Worm (Caenorhabditis elegans) whole organism, L4 larva: ENCODE data around the gene C26E1.1.

Experiments
- R02D3.7 ChIP-seq: fragments of 150-350 bp; sonication (generic microtip); optimal IDR thresholded peaks from 3 replicates; lab custom pipeline; 2014; ENCODE audit warnings: missing biosample characterization, missing genetic modification characterization
- Y105C5A.15 ChIP-seq: fragments of 200-800 bp; sonication (Bioruptor generic); IDR thresholded peaks from 2 replicates; pipeline ENCODE4 v1.3.6; 2022; ENCODE audit warnings: missing genetic modification characterization, missing compliant biosample characterization
- Y75B8A.6 ChIP-seq: fragments of 200-800 bp; sonication (Bioruptor generic); IDR thresholded peaks from 2 replicates; pipeline ENCODE4 v1.3.6; 2022; ENCODE audit warnings: missing genetic modification reagents, missing genetic modification characterization, missing compliant biosample characterization
- ZK337.2 ChIP-seq: fragments of 200-800 bp; sonication (Bioruptor generic); IDR thresholded peaks from 2 replicates; pipeline ENCODE4 v1.3.6; 2022; ENCODE audit warnings: missing genetic modification reagents, missing genetic modification characterization, missing compliant biosample characterization
- aha-1 ChIP-seq: fragments of 150-350 bp; peaks from one replicate; lab custom pipeline; 2014; ENCODE audit warnings: missing biosample characterization, missing genetic modification characterization
- attf-4 ChIP-seq: sonication (generic microtip); optimal IDR thresholded peaks from 3 replicates; lab custom pipeline; 2017; ENCODE audit warnings: missing biosample characterization, missing genetic modification characterization
- ceh-32 ChIP-seq: sonication (generic microtip); optimal IDR thresholded peaks from 2 replicates; lab custom pipeline; 2016; ENCODE audit warnings: mild to moderate bottlenecking, missing genetic modification characterization, missing compliant biosample characterization; ENCODE audit not compliant: poor library complexity
- ceh-44 ChIP-seq: fragments of 200-800 bp; sonication (Bioruptor generic); IDR thresholded peaks from 2 replicates; pipeline ENCODE4 v1.3.6; 2022; ENCODE audit warnings: missing genetic modification reagents, missing genetic modification characterization, missing compliant biosample characterization
- ceh-62 ChIP-seq: sonication (generic microtip); optimal IDR thresholded peaks from 2 replicates; lab custom pipeline; 2017; ENCODE audit warnings: missing biosample characterization, missing genetic modification characterization
- ces-1 ChIP-seq: fragments of 150-350 bp; sonication (generic microtip); optimal IDR thresholded peaks from 4 replicates; lab custom pipeline; 2014; ENCODE audit warnings: missing biosample characterization, missing genetic modification reagents, missing genetic modification characterization
- ctbp-1 ChIP-seq: fragments of 200-800 bp; sonication (Bioruptor generic); IDR thresholded peaks from 2 replicates; pipeline ENCODE4 v1.3.6; 2022; ENCODE audit warnings: missing genetic modification reagents, missing genetic modification characterization, missing compliant biosample characterization
- daf-16 ChIP-seq, 3 experiments: sonication (generic microtip); optimal IDR thresholded peaks; 2 replicates each; lab custom pipeline; 2016 to 2017; ENCODE audit warnings: missing genetic modification characterization in 3 of 3, missing genetic modification reagents in 3 of 3, mild to moderate bottlenecking in 2 of 3, missing compliant biosample characterization in 2 of 3, missing biosample characterization in 1 of 3, moderate library complexity in 1 of 3
- hif-1 ChIP-seq, 2 experiments: sonication (generic microtip); optimal IDR thresholded peaks; 2 replicates each; lab custom pipeline; 2016 to 2017; ENCODE audit warnings: missing compliant biosample characterization in 2 of 2, missing genetic modification characterization in 2 of 2, missing genetic modification reagents in 2 of 2, missing genotype in 2 of 2, mild to moderate bottlenecking in 1 of 2
- hlh-11 ChIP-seq: fragments of 200-800 bp; sonication (Bioruptor generic); optimal IDR thresholded peaks from 2 replicates; lab custom pipeline; 2018; ENCODE audit warnings: mild to moderate bottlenecking, missing genetic modification characterization, missing compliant biosample characterization
- hmg-1.1 ChIP-seq: fragments of 200-800 bp; sonication (Bioruptor generic); IDR thresholded peaks from 2 replicates; pipeline ENCODE4 v1.3.6; 2022; ENCODE audit warnings: missing genetic modification reagents, missing genetic modification characterization, missing compliant biosample characterization
- jun-1 ChIP-seq: fragments of 150-350 bp; optimal IDR thresholded peaks from 2 replicates; lab custom pipeline; 2014; ENCODE audit warnings: missing biosample characterization, missing genetic modification reagents, missing genetic modification characterization
- lin-15B ChIP-seq: fragments of 150-350 bp; sonication (generic microtip); optimal IDR thresholded peaks from 3 replicates; lab custom pipeline; 2014; ENCODE audit warnings: missing biosample characterization, missing genetic modification characterization
- lin-39 ChIP-seq: fragments of 150-350 bp; optimal IDR thresholded peaks from 2 replicates; lab custom pipeline; 2014; ENCODE audit warnings: missing biosample characterization, missing genetic modification reagents, missing genetic modification characterization
- madf-9 ChIP-seq: fragments of 200-800 bp; sonication (Bioruptor generic); conservative IDR thresholded peaks from 2 replicates; pipeline ENCODE4 v1.3.6; 2022; ENCODE audit warnings: missing genetic modification reagents, missing genetic modification characterization, missing compliant biosample characterization
- mdl-1 ChIP-seq, 2 experiments: fragments of 150-350 bp in 1 of 2; sonication (generic microtip) in 1 of 2; optimal IDR thresholded peaks; 2 replicates each; lab custom pipeline; 2014 to 2017; ENCODE audit warnings: missing biosample characterization in 2 of 2, missing genetic modification characterization in 2 of 2
- mdt-29 ChIP-seq: fragments of 200-800 bp; sonication (Bioruptor generic); IDR thresholded peaks from 2 replicates; pipeline ENCODE4 v1.3.6; 2022; ENCODE audit warnings: missing genetic modification reagents, missing genetic modification characterization, missing compliant biosample characterization
- mep-1 ChIP-seq: fragments of 150-350 bp; sonication (generic microtip); optimal IDR thresholded peaks from 3 replicates; lab custom pipeline; 2014; ENCODE audit warnings: missing biosample characterization, missing genetic modification characterization
- nhr-11 ChIP-seq: fragments of 150-350 bp; optimal IDR thresholded peaks from 2 replicates; lab custom pipeline; 2014; ENCODE audit warnings: missing biosample characterization, missing genetic modification characterization
- nhr-28 ChIP-seq: fragments of 150-350 bp; optimal IDR thresholded peaks from 2 replicates; lab custom pipeline; 2014; ENCODE audit warnings: missing biosample characterization, missing genetic modification characterization
- nhr-6 ChIP-seq: fragments of 150-350 bp; optimal IDR thresholded peaks from 2 replicates; lab custom pipeline; 2014; ENCODE audit warnings: missing biosample characterization, missing genetic modification characterization
- sdz-12 ChIP-seq: fragments of 200-800 bp; sonication (Bioruptor generic); optimal IDR thresholded peaks from 2 replicates; lab custom pipeline; 2018; ENCODE audit warnings: mild to moderate bottlenecking, missing genetic modification characterization, missing compliant biosample characterization
- snpc-4 ChIP-seq: fragments of 150-350 bp; optimal IDR thresholded peaks from 2 replicates; lab custom pipeline; 2014; ENCODE audit warnings: missing biosample characterization, missing genetic modification characterization
- spr-3 ChIP-seq: fragments of 200-800 bp; sonication (Bioruptor generic); optimal IDR thresholded peaks from 2 replicates; lab custom pipeline; 2018; ENCODE audit warnings: mild to moderate bottlenecking, missing genetic modification characterization, missing compliant biosample characterization
- tag-97 ChIP-seq: fragments of 200-800 bp; sonication (Bioruptor generic); IDR thresholded peaks from 2 replicates; pipeline ENCODE4 v1.3.6; 2022; ENCODE audit warnings: missing genetic modification characterization, missing compliant biosample characterization
- unc-130 ChIP-seq: sonication (generic microtip); optimal IDR thresholded peaks from 2 replicates; lab custom pipeline; 2016; ENCODE audit warnings: missing genetic modification reagents, missing genetic modification characterization, missing compliant biosample characterization
- zfp-2 ChIP-seq: sonication (generic microtip); optimal IDR thresholded peaks from 2 replicates; lab custom pipeline; 2016; ENCODE audit warnings: mild to moderate bottlenecking, missing genetic modification characterization, missing compliant biosample characterization
- zip-11 ChIP-seq: fragments of 200-800 bp; sonication (Bioruptor generic); IDR thresholded peaks from 2 replicates; pipeline ENCODE4 v1.3.6; 2022; ENCODE audit warnings: missing genetic modification characterization, missing compliant biosample characterization
- zip-2 ChIP-seq: fragments of 150-350 bp; optimal IDR thresholded peaks from 2 replicates; lab custom pipeline; 2014; ENCODE audit warnings: missing biosample characterization, missing genetic modification characterization
- ztf-7 ChIP-seq: fragments of 150-350 bp; optimal IDR thresholded peaks from 2 replicates; lab custom pipeline; 2014; ENCODE audit warnings: missing biosample characterization, missing genetic modification characterization

C26E1.1 gene

ce11 chrV:13275959-13276358 is 21.4 kb upstream of the C26E1.1 start, which contains the start of gene F32F2.4:
F32F2.4 (plus strand) TSS chrV:13276259.
- TF ChIP-seq hlh-11 (no peak), mep-1 (no peak), snpc-4 (tag; lab: Kevin White, UChicago) (no peak), daf-16 (GFP tag; optimal IDR thresholded peaks at IDR 0.05; lab: Kevin White, UChicago) (no peak), daf-16 (tag; optimal IDR thresholded peaks at IDR 0.05; lab: Kevin White, UChicago) (no peak), ceh-32 (tag; lab: Kevin White, UChicago) (no peak), hif-1 (tag; optimal IDR thresholded peaks at IDR 0.05; lab: Kevin White, UChicago) (no peak), lin-15B (tag; lab: Kevin White, UChicago) (no peak), jun-1 (no peak)
- TF ChIP-seq, all 104 proteins: peak for 0

- no peak for TF ChIP-seq tag-97 (GFP tag; lab: Robert Waterston, UW)
- TF ChIP-seq nhr-28 (tag; lab: Kevin White, UChicago) = peak; percentile 31
- no peak for TF ChIP-seq Y75B8A.6 (GFP tag; lab: Robert Waterston, UW)
- TF ChIP-seq ces-1 (GFP tag; lab: Kevin White, UChicago) = no peak
- no peak for TF ChIP-seq R02D3.7
- TF ChIP-seq zip-11 = no peak
- no peak for TF ChIP-seq zfp-2 (tag; lab: Kevin White, UChicago)
Observed at ce11 chrV:13280382-13280781, 16.9 kb upstream of the C26E1.1 start.

- TF ChIP-seq ceh-44 (no peak), nhr-6 (no peak), nhr-11 (tag; lab: Kevin White, UChicago) (no peak), madf-9 (no peak), zip-2 (tag; lab: Kevin White, UChicago) (no peak), mdt-29 (GFP tag; lab: Robert Waterston, UW) (no peak), mdl-1 (tag; optimal IDR thresholded peaks at IDR 0.05; lab: Kevin White, UChicago) (no peak), attf-4 (tag; lab: Kevin White, UChicago) (no peak), Y105C5A.15 (GFP tag; lab: Robert Waterston, UW) (no peak), sdz-12 (GFP tag; lab: Kevin White, UChicago) (no peak), hmg-1.1 (GFP tag; lab: Robert Waterston, UW) (no peak)
Observed at ce11 chrV:13282958-13283357, 14.4 kb upstream of the C26E1.1 start.

- peak; percentile 27 for TF ChIP-seq nhr-11 (tag; lab: Kevin White, UChicago)
- TF ChIP-seq lin-39 = no peak
- peak; percentile 33 for TF ChIP-seq nhr-28 (tag; lab: Kevin White, UChicago)
- no peak for TF ChIP-seq madf-9
- no peak for TF ChIP-seq ctbp-1 (GFP tag; lab: Robert Waterston, UW)
- TF ChIP-seq, all 104 proteins: peak for 2
Observed at ce11 chrV:13285284-13285683, 12.0 kb upstream of the C26E1.1 start.

- TF ChIP-seq spr-3 (no peak), aha-1 (tag; lab: Kevin White, UChicago) (peak; percentile 91), ZK337.2 (GFP tag; lab: Robert Waterston, UW) (no peak), ceh-62 (tag; lab: Kevin White, UChicago) (no peak), mdt-29 (GFP tag; lab: Robert Waterston, UW) (no peak), unc-130 (GFP tag; lab: Kevin White, UChicago) (no peak), ztf-7 (no peak)
Observed at ce11 chrV:13286525-13286924, 10.8 kb upstream of the C26E1.1 start.
